Worm (Caenorhabditis elegans): Measurements from ENCODE around the gene T26A5.2.

ce11 chrIII:6432939-6433338, 34.2 kb upstream of the T26A5.2 start, which contains the start of gene vps-16:
- no peak for TF ChIP-seq mab-5 (tag; optimal IDR thresholded peaks at IDR 0.05)
- no peak for TF ChIP-seq lsy-2 (tag; optimal IDR thresholded peaks at IDR 0.05)
- no peak for TF ChIP-seq nhr-12 (tag; optimal IDR thresholded peaks at IDR 0.05)
- TF ChIP-seq unc-62 (GFP tag; optimal IDR thresholded peaks at IDR 0.05) = no peak
- no peak for TF ChIP-seq sem-2 (GFP tag; optimal IDR thresholded peaks at IDR 0.05)
- TF ChIP-seq cnd-1 (tag; optimal IDR thresholded peaks at IDR 0.05) = no peak
- no peak for TF ChIP-seq nhr-28 (tag; optimal IDR thresholded peaks at IDR 0.05)
- TF ChIP-seq ceh-83 (GFP tag; optimal IDR thresholded peaks at IDR 0.05) = no peak
- TF ChIP-seq unc-39 (tag; optimal IDR thresholded peaks at IDR 0.05) = no peak
- TF ChIP-seq lin-13 (tag; optimal IDR thresholded peaks at IDR 0.05) = no peak
- TF ChIP-seq nhr-76 (tag; optimal IDR thresholded peaks at IDR 0.05) = no peak
- TF ChIP-seq ces-1 (GFP tag; optimal IDR thresholded peaks at IDR 0.05) = no peak
- TF ChIP-seq pha-4 (tag; optimal IDR thresholded peaks at IDR 0.05) = no peak
- TF ChIP-seq ceh-43 (GFP tag; optimal IDR thresholded peaks at IDR 0.05) = no peak
